Worm (Caenorhabditis elegans) whole organism, L4/young adult: ENCODE results near the gene egl-26.

Experiments used
- dao-5 ChIP-seq: sonication (generic microtip); optimal IDR thresholded peaks from 2 replicates; lab custom pipeline; 2016; ENCODE audit warnings: missing genotype, missing genetic modification characterization, moderate library complexity, missing compliant biosample characterization
- him-1 ChIP-seq: sonication (generic microtip); optimal IDR thresholded peaks from 2 replicates; lab custom pipeline; 2016; ENCODE audit warnings: missing genotype, missing genetic modification reagents, missing genetic modification characterization, missing compliant biosample characterization

ce11 chrII:23739-24138 is 45.7 kb upstream of the egl-26 start:
- TF ChIP-seq dao-5 (tag; lab: Kevin White, UChicago) (no peak), him-1 (tag; lab: Kevin White, UChicago) (no peak)
